Worm (Caenorhabditis elegans) whole organism, midembryonic: ENCODE data around the gene C54H2.4.

Experiments used
- T22C8.4 ChIP-seq: fragments of 200-800 bp; sonication (Bioruptor generic); IDR thresholded peaks from 2 replicates; pipeline ENCODE4 v1.3.6; 2022; ENCODE audit warnings: missing genetic modification characterization, missing compliant biosample characterization
- cog-1 ChIP-seq: sonication (generic microtip); optimal IDR thresholded peaks from 2 replicates; lab custom pipeline; 2016; ENCODE audit warnings: missing genetic modification characterization, missing compliant biosample characterization
- flt-1 ChIP-seq: fragments of 200-800 bp; sonication (Bioruptor generic); IDR thresholded peaks from 2 replicates; pipeline ENCODE4 v1.3.6; 2022; ENCODE audit warnings: missing genetic modification characterization, missing compliant biosample characterization
- klf-2 ChIP-seq: fragments of 200-800 bp; sonication (Bioruptor generic); conservative IDR thresholded peaks from 2 replicates; pipeline ENCODE4 v1.3.6; 2022; ENCODE audit warnings: missing genetic modification reagents, missing genetic modification characterization, missing compliant biosample characterization
- med-1 ChIP-seq: sonication (generic microtip); optimal IDR thresholded peaks from 2 replicates; lab custom pipeline; 2017; ENCODE audit warnings: missing genetic modification characterization, mild to moderate bottlenecking, missing compliant biosample characterization, antibody characterized with exemption, missing genetic modification reagents; ENCODE audit not compliant: insufficient read depth
- ref-1 ChIP-seq: fragments of 200-800 bp; sonication (Bioruptor generic); conservative IDR thresholded peaks from 2 replicates; pipeline ENCODE4 v1.3.6; 2022; ENCODE audit warnings: missing genetic modification reagents, missing genetic modification characterization, missing compliant biosample characterization
- tab-1 ChIP-seq: fragments of 200-800 bp; sonication (Bioruptor generic); IDR thresholded peaks from 2 replicates; pipeline ENCODE4 v1.3.6; 2022; ENCODE audit warnings: missing genetic modification characterization, missing compliant biosample characterization
- ztf-23 ChIP-seq: fragments of 200-800 bp; sonication (Bioruptor generic); IDR thresholded peaks from 2 replicates; pipeline ENCODE4 v1.3.6; 2022; ENCODE audit warnings: missing genetic modification reagents, missing genetic modification characterization, missing compliant biosample characterization
- ztf-29 ChIP-seq: fragments of 200-800 bp; sonication (Bioruptor generic); IDR thresholded peaks from 2 replicates; pipeline ENCODE4 v1.3.6; 2022; ENCODE audit warnings: missing genetic modification reagents, missing genetic modification characterization, missing compliant biosample characterization

Gene C54H2.4

ce11 chrX:5772538-5773154, 2.1 kb upstream of the C54H2.4 start:
- TF ChIP-seq cog-1 (tag; lab: Kevin White, UChicago) (no peak), flt-1 (GFP tag; lab: Robert Waterston, UW) (no peak), T22C8.4 (GFP tag; lab: Robert Waterston, UW) (no peak), ztf-23 (GFP tag; lab: Robert Waterston, UW) (no peak)

- no peak for TF ChIP-seq ztf-23 (GFP tag; lab: Robert Waterston, UW)
- TF ChIP-seq T22C8.4 (GFP tag; lab: Robert Waterston, UW), result no peak
- TF ChIP-seq klf-2 (GFP tag; lab: Robert Waterston, UW), result no peak
- TF ChIP-seq med-1 (GFP tag; lab: Kevin White, UChicago), result no peak
- TF ChIP-seq ztf-29 (GFP tag; lab: Robert Waterston, UW), result no peak
- no peak for TF ChIP-seq tab-1 (GFP tag; lab: Robert Waterston, UW)
- TF ChIP-seq cog-1 (tag; lab: Kevin White, UChicago), result no peak
- TF ChIP-seq ref-1 (GFP tag; lab: Robert Waterston, UW), result no peak
- TF ChIP-seq flt-1 (GFP tag; lab: Robert Waterston, UW), result no peak
Measured at ce11 chrX:5764739-5765138, 5.8 kb downstream of the C54H2.4 start.

- no peak for TF ChIP-seq klf-2 (GFP tag; lab: Robert Waterston, UW)
- TF ChIP-seq flt-1 (GFP tag; lab: Robert Waterston, UW), result 0 out of 2 replicates have a peak, but pooled peaks have one; percentile 9
- peak; percentile 52 for TF ChIP-seq cog-1 (tag; lab: Kevin White, UChicago)
- peak; percentile 68; the same call in 1 of the 2 replicates for TF ChIP-seq tab-1 (GFP tag; lab: Robert Waterston, UW)
- TF ChIP-seq ztf-23 (GFP tag; lab: Robert Waterston, UW), result no peak
Measured at ce11 chrX:5763904-5764303, 6.6 kb downstream of the C54H2.4 start.

- TF ChIP-seq ztf-23 (GFP tag; lab: Robert Waterston, UW), result no peak
- TF ChIP-seq flt-1 (GFP tag; lab: Robert Waterston, UW), result no peak
- TF ChIP-seq cog-1 (tag; lab: Kevin White, UChicago), result no peak
- TF ChIP-seq ztf-29 (GFP tag; lab: Robert Waterston, UW), result no peak
- no peak for TF ChIP-seq T22C8.4 (GFP tag; lab: Robert Waterston, UW)
- TF ChIP-seq med-1 (GFP tag; lab: Kevin White, UChicago), result no peak
- TF ChIP-seq ref-1 (GFP tag; lab: Robert Waterston, UW), result no peak
- no peak for TF ChIP-seq tab-1 (GFP tag; lab: Robert Waterston, UW)
- TF ChIP-seq klf-2 (GFP tag; lab: Robert Waterston, UW), result no peak
Measured at ce11 chrX:5763292-5763691, 7.3 kb downstream of the C54H2.4 start, which contains the start of gene tag-294. Gene tag-294, minus strand, starts transcription at chrX:5763392.

- TF ChIP-seq tab-1 (GFP tag; lab: Robert Waterston, UW) (no peak), ref-1 (GFP tag; lab: Robert Waterston, UW) (no peak), T22C8.4 (GFP tag; lab: Robert Waterston, UW) (no peak), ztf-23 (GFP tag; lab: Robert Waterston, UW) (no peak), ztf-29 (GFP tag; lab: Robert Waterston, UW) (no peak), flt-1 (GFP tag; lab: Robert Waterston, UW) (no peak), cog-1 (tag; lab: Kevin White, UChicago) (no peak), med-1 (GFP tag; lab: Kevin White, UChicago) (no peak), klf-2 (GFP tag; lab: Robert Waterston, UW) (no peak)
Measured at ce11 chrX:5753141-5753540, 17.4 kb downstream of the C54H2.4 start.

ce11 chrX:5746665-5747064, 23.9 kb downstream of the C54H2.4 start:
- TF ChIP-seq flt-1 (GFP tag; lab: Robert Waterston, UW) (no peak), ztf-23 (GFP tag; lab: Robert Waterston, UW) (no peak), tab-1 (GFP tag; lab: Robert Waterston, UW) (no peak), ref-1 (GFP tag; lab: Robert Waterston, UW) (no peak)

- TF ChIP-seq tab-1 (GFP tag; lab: Robert Waterston, UW) (no peak), ztf-23 (GFP tag; lab: Robert Waterston, UW) (no peak), med-1 (GFP tag; lab: Kevin White, UChicago) (no peak), cog-1 (tag; lab: Kevin White, UChicago) (no peak), klf-2 (GFP tag; lab: Robert Waterston, UW) (no peak), T22C8.4 (GFP tag; lab: Robert Waterston, UW) (no peak), ztf-29 (GFP tag; lab: Robert Waterston, UW) (no peak), flt-1 (GFP tag; lab: Robert Waterston, UW) (no peak), ref-1 (GFP tag; lab: Robert Waterston, UW) (no peak)
Measured at ce11 chrX:5743209-5743608, 27.3 kb downstream of the C54H2.4 start, which contains the start of gene gnrr-4. Gene gnrr-4, minus strand, starts transcription at chrX:5743309.

- TF ChIP-seq klf-2 (GFP tag; lab: Robert Waterston, UW) (no peak), ref-1 (GFP tag; lab: Robert Waterston, UW) (no peak), ztf-23 (GFP tag; lab: Robert Waterston, UW) (no peak), flt-1 (GFP tag; lab: Robert Waterston, UW) (no peak), tab-1 (GFP tag; lab: Robert Waterston, UW) (no peak)
Measured at ce11 chrX:5733728-5734252, 36.8 kb downstream of the C54H2.4 start, which contains the start of gene rgs-6. Gene rgs-6, minus strand, starts transcription at chrX:5733778.

ce11 chrX:5728956-5729467, 41.5 kb downstream of the C54H2.4 start:
- TF ChIP-seq cog-1 (tag; lab: Kevin White, UChicago), result no peak
- 0 out of 2 replicates have a peak, but pooled peaks have one; percentile 54 for TF ChIP-seq ztf-23 (GFP tag; lab: Robert Waterston, UW)
